Fruit fly (Drosophila melanogaster) whole organism, pupa: ENCODE measurements around the gene pod1.

ENCODE experiments used
- CG12605 ChIP-seq: fragments of 200-800 bp; sonication (Bioruptor generic); IDR thresholded peaks from 2 replicates; pipeline ENCODE4 v1.3.6; 2022; ENCODE audit warnings: missing biosample characterization, missing genetic modification characterization
- CG4496 ChIP-seq: fragments of 200-800 bp; sonication (Bioruptor generic); IDR thresholded peaks from 3 replicates; pipeline ENCODE4 v1.3.6; 2022; ENCODE audit warnings: missing biosample characterization, missing genetic modification characterization
- Pif1A ChIP-seq: fragments of 200-800 bp; sonication (Bioruptor generic); optimal IDR thresholded peaks from 3 replicates; lab custom pipeline; 2016; ENCODE audit warnings: missing biosample characterization, missing genetic modification characterization
- Pif1B ChIP-seq: fragments of 200-800 bp; sonication (Bioruptor generic); optimal IDR thresholded peaks from 3 replicates; lab custom pipeline; 2016; ENCODE audit warnings: missing biosample characterization, missing genetic modification characterization
- gl ChIP-seq: fragments of 200-800 bp; sonication (Bioruptor generic); optimal IDR thresholded peaks from 2 replicates; lab custom pipeline; 2018; ENCODE audit warnings: missing biosample characterization, mild to moderate bottlenecking, missing genetic modification characterization

dm6 chrX:6824203-6824602, 20.7 kb downstream of the pod1 start, which contains the start of gene nonC:
- TF ChIP-seq Pif1A (GFP tag; lab: Kevin White, UChicago) (no peak), Pif1B (GFP tag; lab: Kevin White, UChicago) (no peak), CG4496 (GFP tag; lab: Robert Waterston, UW) (no peak), gl (tag; lab: Kevin White, UChicago) (no peak), CG12605 (no peak)
